Worm (Caenorhabditis elegans): Measurements from ENCODE around the gene slc-25A18.2.

Gene slc-25A18.2

DNA sequence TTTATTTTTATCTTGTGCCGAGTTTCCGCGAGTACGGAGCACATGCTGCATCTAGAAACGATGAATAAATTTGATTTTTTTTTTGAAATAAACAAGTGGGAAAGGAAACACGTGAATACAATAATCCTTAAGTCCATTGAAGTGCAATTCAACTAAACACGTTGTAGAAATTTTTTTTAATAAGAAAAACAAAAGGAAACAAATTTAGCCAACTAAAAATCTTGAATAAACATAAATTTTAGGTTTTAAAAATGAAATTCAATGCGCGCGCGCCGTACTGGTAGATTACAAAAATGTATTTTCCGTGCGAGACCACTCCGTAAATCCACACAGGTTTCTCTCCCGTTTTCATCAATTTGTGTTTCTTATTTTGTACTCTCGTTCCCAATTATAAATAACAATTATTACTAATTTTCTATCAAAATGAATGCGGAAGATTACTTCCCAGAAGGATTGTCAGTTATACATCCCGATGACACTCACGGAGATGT is 1.6 kb upstream of the slc-25A18.2 start, which contains the start of the genes plk-3 and F55G1.6:
plk-3 (minus strand) TSS at position 51 of the 491 bp plus-strand sequence.
F55G1.6 (plus strand) TSS at position 359 of the 491 bp plus-strand sequence.
- TF ChIP-seq F39B2.1 (GFP tag; IDR thresholded peaks at IDR 0.05) (no peak), D2030.7 (GFP tag; IDR thresholded peaks at IDR 0.05) (peak; percentile 57), tbp1 (GFP tag; optimal IDR thresholded peaks at IDR 0.05) (peak; percentile 10), sptf-2 (GFP tag; optimal IDR thresholded peaks at IDR 0.05) (no peak), nfya-1 (tag; optimal IDR thresholded peaks at IDR 0.05; ENCODE audit: borderline replicate concordance, insufficient read depth) (no peak), rcor-1 (GFP tag; IDR thresholded peaks at IDR 0.05) (peak; percentile 24; the same call in 1 of the 2 replicates), B0019.2 (GFP tag; conservative IDR thresholded peaks at IDR 0.05) (peak; percentile 52; the same call in 1 of the 2 replicates), B0336.3 (GFP tag; IDR thresholded peaks at IDR 0.05) (no peak), ztf-26 (tag; optimal IDR thresholded peaks at IDR 0.05) (no peak), F22D6.2 (tag; optimal IDR thresholded peaks at IDR 0.05) (no peak), ccch-3 (GFP tag; optimal IDR thresholded peaks at IDR 0.05) (no peak), pbrm-1 (GFP tag; IDR thresholded peaks at IDR 0.05) (no peak), hsf-1 (GFP tag; IDR thresholded peaks at IDR 0.05) (no peak), madf-3 (GFP tag; IDR thresholded peaks at IDR 0.05) (0 out of 2 replicates have a peak, but pooled peaks have one; percentile 53), egl-18 (GFP tag; IDR thresholded peaks at IDR 0.05) (no peak), ztf-6 (GFP tag; IDR thresholded peaks at IDR 0.05) (no peak), snpc-1.3 (tag; optimal IDR thresholded peaks at IDR 0.05; ENCODE audit: insufficient read depth) (peak; percentile 20), ets-4 (GFP tag; optimal IDR thresholded peaks at IDR 0.05) (no peak), madf-8 (GFP tag; conservative IDR thresholded peaks at IDR 0.05) (peak; percentile 73), hmg-1.2 (GFP tag; IDR thresholded peaks at IDR 0.05) (peak; percentile 12; the same call in 1 of the 2 replicates), hlh-12 (tag; optimal IDR thresholded peaks at IDR 0.05) (no peak), dpl-1 (GFP tag; optimal IDR thresholded peaks at IDR 0.05) (peak; percentile 35), ztf-25 (GFP tag; IDR thresholded peaks at IDR 0.05) (no peak), let-526 (GFP tag; IDR thresholded peaks at IDR 0.05) (no peak), tlf-1 (GFP tag; optimal IDR thresholded peaks at IDR 0.05) (no peak), T07F8.4 (tag; optimal IDR thresholded peaks at IDR 0.05) (no peak), F33H1.4 (GFP tag; IDR thresholded peaks at IDR 0.05) (peak; percentile 89), nfyb-1 (GFP tag; IDR thresholded peaks at IDR 0.05) (no peak), ztf-3 (GFP tag; optimal IDR thresholded peaks at IDR 0.05) (no peak), ceh-58 (GFP tag; IDR thresholded peaks at IDR 0.05) (no peak), F49E8.2 (tag; optimal IDR thresholded peaks at IDR 0.05; ENCODE audit: insufficient read depth) (peak; percentile 44), zim-3 (tag; optimal IDR thresholded peaks at IDR 0.05) (no peak), aptf-3 (GFP tag; IDR thresholded peaks at IDR 0.05) (no peak), ceh-40 (GFP tag; IDR thresholded peaks at IDR 0.05) (no peak), akir-1 (GFP tag; optimal IDR thresholded peaks at IDR 0.05) (no peak), F23B12.7 (tag; optimal IDR thresholded peaks at IDR 0.05; ENCODE audit: insufficient read depth) (no peak), Y95B8A.8 (GFP tag; IDR thresholded peaks at IDR 0.05) (no peak), madf-6 (GFP tag; IDR thresholded peaks at IDR 0.05) (peak; percentile 91), nfya-2 (GFP tag; IDR thresholded peaks at IDR 0.05) (no peak), zfh-2 (GFP tag; conservative IDR thresholded peaks at IDR 0.05) (no peak), Y79H2A.3 (GFP tag; conservative IDR thresholded peaks at IDR 0.05) (no peak), K12H6.12 (tag; optimal IDR thresholded peaks at IDR 0.05) (no peak), him-1 (tag; optimal IDR thresholded peaks at IDR 0.05) (peak; percentile 11), F52B5.7 (tag; optimal IDR thresholded peaks at IDR 0.05) (no peak), hrde-1 (tag; optimal IDR thresholded peaks at IDR 0.05; ENCODE audit: borderline replicate concordance) (no peak), snpc-4 (GFP tag; optimal IDR thresholded peaks at IDR 0.05) (no peak), snpc-4 (tag; optimal IDR thresholded peaks at IDR 0.05) (peak in 1 of 4 experiments; percentile 20), F10E7.11 (tag; optimal IDR thresholded peaks at IDR 0.05) (no peak), ztf-22 (GFP tag; optimal IDR thresholded peaks at IDR 0.05) (no peak)

Data from whole organism, young adult.